Fruit fly (Drosophila melanogaster): ENCODE results near the gene CG17111.

The CG17111 gene

DNA sequence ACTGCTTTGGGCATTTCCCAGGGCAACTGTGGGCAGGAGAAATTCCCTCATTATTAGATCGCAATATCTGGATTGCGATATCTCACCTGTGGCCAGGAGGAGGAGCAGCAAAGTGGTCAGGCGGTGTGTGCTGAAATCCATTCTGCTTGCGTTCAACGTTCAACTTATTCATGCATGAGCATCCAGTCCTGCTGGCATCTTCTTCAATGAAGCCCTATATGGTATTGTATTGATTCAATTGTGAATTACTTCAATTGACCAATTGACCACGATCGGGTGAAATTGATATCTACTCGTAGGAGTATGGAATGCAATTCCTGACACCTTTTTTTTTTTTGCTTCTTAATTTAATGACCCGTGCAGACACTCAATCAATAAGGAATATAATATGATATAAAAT lies 10.9 kb downstream of the CG17111 start:
- no peak for TF ChIP-seq CG17801 (GFP tag; optimal IDR thresholded peaks at IDR 0.05; ENCODE audit: partially characterized antibody)

DNA sequence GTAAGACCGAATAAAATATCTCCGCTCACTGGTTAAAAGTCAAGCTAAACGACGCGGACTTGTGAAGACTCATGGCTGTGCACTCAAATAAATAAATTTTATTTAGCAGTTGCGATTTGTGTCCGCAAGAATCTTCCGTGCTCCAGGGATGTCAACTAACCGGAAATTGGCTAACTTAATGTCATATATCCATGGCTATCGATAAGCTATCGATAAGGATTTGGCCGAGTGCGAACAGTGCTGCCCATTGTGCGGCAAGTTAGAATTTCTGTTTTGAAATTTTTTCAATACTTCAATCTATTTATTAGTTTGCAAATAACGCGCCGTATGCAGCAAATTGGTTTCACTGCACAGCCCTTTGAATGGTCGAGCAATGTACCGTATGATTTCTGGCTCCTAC lies 13.1 kb downstream of the CG17111 start, which contains the start of gene p53:
p53 (minus strand) TSS at position 147 of the 400 bp plus-strand sequence.
- TF ChIP-seq CG17801 (GFP tag; optimal IDR thresholded peaks at IDR 0.05; ENCODE audit: partially characterized antibody), result no peak

DNA sequence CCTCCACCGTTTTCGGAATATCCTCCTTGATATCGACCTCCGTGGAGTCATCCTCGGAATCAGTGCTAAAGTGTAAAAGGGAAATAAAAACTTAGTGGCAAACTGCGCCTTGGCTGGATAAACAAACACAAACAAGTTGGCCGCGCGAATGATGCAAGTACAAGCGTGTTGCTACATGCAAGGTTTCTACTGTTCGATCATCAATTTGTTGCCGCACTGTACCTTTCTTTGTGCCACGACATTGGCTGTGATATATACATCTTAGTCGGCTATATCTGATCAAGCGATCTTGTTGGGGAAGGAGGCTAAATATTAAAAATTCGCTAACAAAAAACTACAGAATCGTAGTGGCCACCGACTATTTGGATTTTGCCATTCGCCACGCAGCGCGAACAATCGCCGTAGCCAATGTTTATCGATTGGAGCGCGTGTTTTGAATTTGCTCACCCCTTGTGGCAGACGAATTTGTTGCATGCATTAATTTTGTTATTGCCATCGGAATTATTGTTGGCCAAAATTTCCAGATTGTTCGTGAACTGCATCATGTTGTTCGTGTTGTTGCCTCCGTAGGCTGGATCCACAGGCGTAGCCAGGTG lies 13.8 kb downstream of the CG17111 start:
- no peak for TF ChIP-seq CG17801 (GFP tag; optimal IDR thresholded peaks at IDR 0.05; ENCODE audit: partially characterized antibody)

dm6 chr3R:23051639-23052125 lies 15.4 kb downstream of the CG17111 start, which contains the start of gene Gr94a:
Gene Gr94a (plus strand): TSS chr3R:23051689.
- TF ChIP-seq CG17801 (GFP tag; optimal IDR thresholded peaks at IDR 0.05; ENCODE audit: partially characterized antibody), result no peak

dm6 chr3R:23048690-23049118 lies 18.4 kb downstream of the CG17111 start:
- no peak for TF ChIP-seq CG17801 (GFP tag; optimal IDR thresholded peaks at IDR 0.05; ENCODE audit: partially characterized antibody)

- TF ChIP-seq CG17801 (GFP tag; optimal IDR thresholded peaks at IDR 0.05; ENCODE audit: partially characterized antibody), result no peak
Observed at dm6 chr3R:23048089-23048689, 18.9 kb downstream of the CG17111 start, which contains the start of gene CG17121. Gene CG17121 (minus strand): TSS chr3R:23048214.

- no peak for TF ChIP-seq CG17801 (GFP tag; optimal IDR thresholded peaks at IDR 0.05; ENCODE audit: partially characterized antibody)
Observed at dm6 chr3R:23046529-23046943, 20.5 kb downstream of the CG17111 start.

DNA sequence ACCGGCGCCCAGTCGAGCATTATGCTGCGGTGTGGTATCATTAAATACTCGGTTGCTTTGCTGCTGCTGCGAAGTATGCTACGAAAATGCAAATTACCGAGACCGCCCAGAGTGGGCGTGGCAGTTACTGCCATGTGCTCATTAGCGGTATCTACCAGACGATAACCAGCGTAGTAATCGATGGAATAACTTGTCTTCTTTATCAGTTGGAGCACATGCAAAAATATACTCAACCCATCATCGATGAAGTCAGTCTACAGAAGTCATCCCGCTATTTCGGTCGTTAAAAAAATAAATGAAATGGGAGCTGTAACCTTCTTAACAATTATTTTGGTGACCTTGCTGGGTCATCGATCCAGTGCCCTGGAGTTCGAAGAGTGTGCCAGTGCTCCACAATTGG lies 23.4 kb downstream of the CG17111 start, which contains the start of gene CG13837:
CG13837 (plus strand) TSS at position 301 of the 400 bp plus-strand sequence.
- no peak for TF ChIP-seq CG17801 (GFP tag; optimal IDR thresholded peaks at IDR 0.05; ENCODE audit: partially characterized antibody)

dm6 chr3R:23042746-23043265 lies 24.3 kb downstream of the CG17111 start:
- no peak for TF ChIP-seq CG17801 (GFP tag; optimal IDR thresholded peaks at IDR 0.05; ENCODE audit: partially characterized antibody)

DNA sequence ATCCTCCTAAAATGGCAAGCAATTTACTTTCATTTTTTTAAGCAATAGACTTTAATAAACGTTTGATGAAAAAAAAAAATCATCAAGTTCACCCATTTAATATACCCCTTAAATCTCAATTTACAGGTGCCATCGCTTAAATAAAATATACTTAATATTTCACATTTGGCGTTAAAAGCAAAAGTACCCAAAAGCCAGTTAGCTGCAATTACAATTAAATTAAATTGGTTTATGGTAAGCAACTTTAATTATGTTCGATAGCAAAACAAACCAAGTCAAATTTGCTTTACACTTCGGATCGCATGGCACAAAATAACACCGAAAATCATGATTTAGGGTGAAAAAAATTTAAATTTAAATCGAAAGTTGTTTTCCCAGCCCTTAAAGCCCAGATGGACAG lies 25.1 kb downstream of the CG17111 start, which contains the start of gene CG13838:
CG13838 (plus strand) TSS at position 301 of the 400 bp plus-strand sequence.
- no peak for TF ChIP-seq CG17801 (GFP tag; optimal IDR thresholded peaks at IDR 0.05; ENCODE audit: partially characterized antibody)

DNA sequence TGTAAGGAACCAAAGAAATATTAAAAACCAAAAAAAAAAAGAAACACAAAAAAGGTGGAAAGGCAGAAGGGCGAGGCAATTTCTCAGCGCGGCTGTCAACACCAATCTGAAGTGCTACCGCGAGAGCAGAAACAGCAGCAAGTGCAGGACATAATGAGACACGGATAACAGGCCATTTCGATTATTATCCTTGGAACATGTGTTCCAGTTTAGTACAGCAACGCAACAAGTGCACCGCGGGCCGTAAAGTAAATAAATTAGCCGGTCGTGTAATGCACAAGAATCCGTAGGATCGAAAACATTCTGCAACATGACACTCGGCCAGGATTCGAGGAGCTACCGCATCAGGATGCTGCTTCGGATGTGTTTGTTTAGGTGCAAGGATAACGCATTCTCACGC lies 29.0 kb downstream of the CG17111 start:
- TF ChIP-seq CG17801 (GFP tag; optimal IDR thresholded peaks at IDR 0.05; ENCODE audit: partially characterized antibody), result no peak

DNA sequence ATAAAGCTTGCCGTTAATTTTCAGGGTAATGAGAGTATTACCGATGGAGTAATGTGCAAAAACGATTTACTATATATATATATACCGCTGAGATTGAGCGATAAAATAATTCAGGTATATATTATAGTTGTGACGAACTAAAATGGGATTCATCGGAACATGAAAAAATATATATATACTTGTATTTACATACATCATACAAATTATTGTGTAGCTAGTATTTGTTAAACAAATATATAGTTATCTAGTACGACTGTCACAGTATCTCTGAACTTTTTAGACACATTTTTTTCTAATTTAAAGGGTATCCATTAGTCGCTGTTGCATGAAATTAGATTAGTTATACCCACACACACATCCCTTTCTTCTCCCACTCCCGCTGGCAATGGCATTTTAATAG lies 30.7 kb downstream of the CG17111 start:
- no peak for TF ChIP-seq CG17801 (GFP tag; optimal IDR thresholded peaks at IDR 0.05; ENCODE audit: partially characterized antibody)

- no peak for TF ChIP-seq CG17801 (GFP tag; optimal IDR thresholded peaks at IDR 0.05; ENCODE audit: partially characterized antibody)
Observed at dm6 chr3R:23035463-23035862, 31.6 kb downstream of the CG17111 start, which contains the start of gene CG13833. Gene CG13833 (minus strand): TSS chr3R:23035563.

dm6 chr3R:23030900-23031299 lies 36.2 kb downstream of the CG17111 start:
- no peak for TF ChIP-seq CG17801 (GFP tag; optimal IDR thresholded peaks at IDR 0.05; ENCODE audit: partially characterized antibody)

- TF ChIP-seq CG17801 (GFP tag; optimal IDR thresholded peaks at IDR 0.05; ENCODE audit: partially characterized antibody), result no peak
Observed at dm6 chr3R:23028506-23028905, 38.6 kb downstream of the CG17111 start.

dm6 chr3R:23027428-23027813 lies 39.6 kb downstream of the CG17111 start:
- no peak for TF ChIP-seq CG17801 (GFP tag; optimal IDR thresholded peaks at IDR 0.05; ENCODE audit: partially characterized antibody)
